Fruit fly (Drosophila melanogaster) whole organism, wandering third instar larva: ENCODE results near the gene CG33271.

ENCODE experiments used
- CG32264 ChIP-seq: fragments of 200-800 bp; sonication (Bioruptor generic); optimal IDR thresholded peaks from 2 replicates; lab custom pipeline; 2016; ENCODE audit warnings: missing biosample characterization, missing genetic modification characterization
- Hnf4 ChIP-seq: fragments of 200-800 bp; sonication (Bioruptor generic); optimal IDR thresholded peaks from 2 replicates; lab custom pipeline; 2016; ENCODE audit warnings: missing biosample characterization, mild to moderate bottlenecking, missing genetic modification characterization
- Jra ChIP-seq: sonication (Bioruptor generic); optimal IDR thresholded peaks from 2 replicates; lab custom pipeline; 2016; ENCODE audit warnings: missing biosample characterization, missing genetic modification characterization
- Myc ChIP-seq: fragments of >200 bp; optimal IDR thresholded peaks from 2 replicates; lab custom pipeline; 2017
- N ChIP-seq: fragments of >200 bp; optimal IDR thresholded peaks from 2 replicates; lab custom pipeline; 2018; ENCODE audit warnings: missing biosample characterization, missing external identifiers, missing genetic modification characterization
- Sp1 ChIP-seq: fragments of 200-800 bp; sonication (Bioruptor generic); optimal IDR thresholded peaks from 3 replicates; lab custom pipeline; 2019; ENCODE audit warnings: missing biosample characterization, mild to moderate bottlenecking, missing genetic modification characterization, moderate library complexity
- dsf ChIP-seq: sonication (Bioruptor generic); optimal IDR thresholded peaks from 2 replicates; lab custom pipeline; 2016; ENCODE audit warnings: missing biosample characterization, missing genetic modification characterization, borderline replicate concordance
- h ChIP-seq: fragments of 200-800 bp; sonication (Bioruptor generic); optimal IDR thresholded peaks from 3 replicates; lab custom pipeline; 2016; ENCODE audit warnings: missing biosample characterization, mild to moderate bottlenecking, missing genetic modification characterization
- lola ChIP-seq: fragments of >200 bp; optimal IDR thresholded peaks from 2 replicates; lab custom pipeline; 2017; ENCODE audit warnings: missing biosample characterization, missing genetic modification characterization
- pan ChIP-seq: fragments of >200 bp; optimal IDR thresholded peaks from 2 replicates; lab custom pipeline; 2017
- rgr ChIP-seq: fragments of 200-800 bp; sonication (Bioruptor generic); optimal IDR thresholded peaks from 3 replicates; lab custom pipeline; 2016; ENCODE audit warnings: missing biosample characterization, mild to moderate bottlenecking, missing genetic modification characterization
- usp ChIP-seq: fragments of >200 bp; optimal IDR thresholded peaks from 2 replicates; lab custom pipeline; 2017; ENCODE audit warnings: missing biosample characterization, missing genetic modification characterization

DNA sequence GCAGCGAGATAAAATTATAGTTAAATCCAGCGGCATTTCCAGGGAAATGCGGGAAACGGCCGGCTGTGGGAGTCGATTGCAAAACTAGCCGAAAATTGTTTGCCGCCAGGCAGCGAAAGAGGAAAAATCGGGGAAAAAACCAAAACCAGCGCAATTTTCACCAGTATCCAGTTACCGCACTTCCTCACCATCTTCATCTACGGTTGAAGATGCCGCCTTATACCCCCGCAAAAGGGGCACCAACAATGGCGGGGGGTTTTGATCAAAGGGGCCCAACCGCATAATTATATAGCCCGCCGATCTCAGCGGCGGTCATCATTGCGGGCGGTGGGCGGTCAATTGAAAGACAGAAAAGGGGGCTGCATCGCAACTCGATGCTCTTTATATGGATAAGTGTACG, 29.3 kb downstream of the CG33271 start:
- no peak for TF ChIP-seq Myc (lab: Kevin White, UChicago)
- no peak for TF ChIP-seq N (GFP tag; lab: Kevin White, UChicago)
- no peak for TF ChIP-seq lola (GFP tag; lab: Kevin White, UChicago)
- TF ChIP-seq pan (lab: Kevin White, UChicago), result no peak
- TF ChIP-seq Jra (GFP tag; lab: Kevin White, UChicago), result no peak
- TF ChIP-seq dsf (GFP tag; lab: Kevin White, UChicago), result no peak
- TF ChIP-seq h, result no peak
- no peak for TF ChIP-seq CG32264
- TF ChIP-seq Hnf4, result no peak
- no peak for TF ChIP-seq Sp1 (GFP tag; lab: Kevin White, UChicago)
- TF ChIP-seq rgr (GFP tag; lab: Kevin White, UChicago), result no peak
- no peak for TF ChIP-seq usp (GFP tag; lab: Kevin White, UChicago)
